Worm (Caenorhabditis elegans) whole organism, L4/young adult: Measurements from ENCODE around the gene F19C7.8.

Experiments
- W03F9.2 ChIP-seq: fragments of 150-350 bp; optimal IDR thresholded peaks from 2 replicates; lab custom pipeline; 2014; ENCODE audit warnings: missing biosample characterization, missing genetic modification characterization
- dao-5 ChIP-seq: sonication (generic microtip); optimal IDR thresholded peaks from 2 replicates; lab custom pipeline; 2016; ENCODE audit warnings: missing genotype, missing genetic modification characterization, moderate library complexity, missing compliant biosample characterization

- TF ChIP-seq dao-5 (tag; lab: Kevin White, UChicago) (no peak), W03F9.2 (no peak)
These were observed 49.0 kb upstream of the F19C7.8 start for ce11 chrIV:4686898-4687297.
